Worm (Caenorhabditis elegans) whole organism, midembryonic: ENCODE measurements around the gene C14B1.3.

Experiments
- cog-1 ChIP-seq: sonication (generic microtip); optimal IDR thresholded peaks from 2 replicates; lab custom pipeline; 2016; ENCODE audit warnings: missing genetic modification characterization, missing compliant biosample characterization
- med-1 ChIP-seq: sonication (generic microtip); optimal IDR thresholded peaks from 2 replicates; lab custom pipeline; 2017; ENCODE audit warnings: missing genetic modification characterization, mild to moderate bottlenecking, missing compliant biosample characterization, antibody characterized with exemption, missing genetic modification reagents; ENCODE audit not compliant: insufficient read depth
- ztf-29 ChIP-seq: fragments of 200-800 bp; sonication (Bioruptor generic); IDR thresholded peaks from 2 replicates; pipeline ENCODE4 v1.3.6; 2022; ENCODE audit warnings: missing genetic modification reagents, missing genetic modification characterization, missing compliant biosample characterization

DNA sequence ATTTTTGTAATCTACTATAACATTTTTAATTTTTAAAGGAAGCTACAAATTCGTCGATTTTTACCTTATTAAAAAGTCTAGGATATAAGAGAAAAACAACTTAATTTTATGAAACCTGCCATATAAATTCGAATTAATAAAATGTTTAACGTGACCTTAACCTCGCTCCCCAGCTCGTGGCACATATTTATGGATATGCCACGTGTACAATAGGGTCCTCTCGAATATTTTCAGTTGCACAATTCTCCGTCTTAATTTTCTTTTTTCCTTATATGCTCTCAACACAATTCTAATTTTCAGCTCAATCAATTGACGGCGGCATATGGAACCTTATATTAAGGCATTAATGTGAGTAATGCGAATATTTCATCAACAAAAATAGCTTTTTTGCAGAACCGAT, 32.9 kb downstream of the C14B1.3 start, which contains the start of gene F34D10.4:
- no peak for TF ChIP-seq med-1 (GFP tag; lab: Kevin White, UChicago)
- TF ChIP-seq ztf-29 (GFP tag; lab: Robert Waterston, UW): no peak
- TF ChIP-seq cog-1 (tag; lab: Kevin White, UChicago): no peak
